Worm (Caenorhabditis elegans) whole organism, L2 larva: ENCODE results near the gene K08E5.1.

Source experiments
- ZK546.5 ChIP-seq: sonication (generic microtip); optimal IDR thresholded peaks from 2 replicates; lab custom pipeline; 2017; ENCODE audit warnings: missing biosample characterization, missing genetic modification characterization
- mab-5 ChIP-seq: fragments of 150-350 bp; optimal IDR thresholded peaks from 2 replicates; lab custom pipeline; 2014; ENCODE audit warnings: missing biosample characterization, missing genetic modification characterization
- snpc-4 ChIP-seq: fragments of 150-350 bp; optimal IDR thresholded peaks from 2 replicates; lab custom pipeline; 2014; ENCODE audit warnings: missing biosample characterization, missing genetic modification characterization
- unc-62 ChIP-seq: fragments of 150-350 bp; optimal IDR thresholded peaks from 2 replicates; lab custom pipeline; 2014; ENCODE audit warnings: missing biosample characterization, missing genetic modification reagents, missing genetic modification characterization

DNA sequence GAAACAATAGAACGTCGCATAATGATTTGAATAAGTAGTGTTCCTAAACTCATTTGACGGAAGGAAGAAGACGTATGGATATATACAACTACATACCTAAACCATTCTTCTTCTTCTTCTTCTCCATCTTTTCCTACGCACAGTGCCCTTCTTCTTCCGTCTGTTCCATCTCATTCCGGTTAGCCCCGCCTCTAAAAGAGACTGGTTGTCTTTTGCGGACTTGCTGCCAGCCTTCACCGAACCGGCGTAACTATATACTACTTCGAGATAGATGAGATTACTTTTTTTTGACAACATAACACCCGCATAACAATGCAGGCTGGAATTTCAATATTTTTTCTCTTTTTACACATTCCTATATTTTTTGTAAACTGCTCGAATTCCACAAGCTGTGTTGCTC, 13.8 kb upstream of the K08E5.1 start, which contains the start of the genes K08E5.5 and mua-3:
- TF ChIP-seq mab-5 (tag; lab: Kevin White, UChicago): no peak
- TF ChIP-seq snpc-4 (tag; lab: Kevin White, UChicago): no peak
- TF ChIP-seq ZK546.5 (tag; lab: Kevin White, UChicago): no peak
- TF ChIP-seq unc-62 (GFP tag; lab: Kevin White, UChicago): no peak
